Fruit fly (Drosophila melanogaster): ENCODE measurements around the gene LeuRS-m.

The LeuRS-m gene

DNA sequence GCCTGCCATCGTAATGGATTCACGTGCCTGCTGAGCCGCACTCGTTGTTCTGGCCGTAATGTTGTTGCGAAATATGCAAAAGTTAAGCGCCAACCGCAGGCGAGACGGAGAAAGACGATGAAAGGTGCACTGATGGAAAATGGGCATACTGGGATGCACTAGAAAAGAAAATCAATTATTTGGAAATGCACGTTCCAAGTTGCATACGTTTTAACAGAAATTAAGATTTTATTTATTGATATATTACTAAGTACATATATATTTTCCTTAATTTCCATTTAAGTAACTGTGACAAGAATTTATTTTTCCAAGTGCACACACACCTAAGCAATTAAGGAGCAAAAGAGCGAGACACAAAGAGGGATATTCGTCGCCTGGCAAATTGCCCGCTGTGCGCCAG, 9.4 kb downstream of the LeuRS-m start (continued):
- peak; percentile 60 for TF ChIP-seq CG32006 (GFP tag; optimal IDR thresholded peaks at IDR 0.05)
- TF ChIP-seq CG10669 (GFP tag; optimal IDR thresholded peaks at IDR 0.05): no peak
- TF ChIP-seq cyc (GFP tag; optimal IDR thresholded peaks at IDR 0.05): no peak
- TF ChIP-seq CG15336 (GFP tag; IDR thresholded peaks at IDR 0.05): peak; percentile 42; the same call in 1 of the 2 replicates
- TF ChIP-seq CG6792 (GFP tag; optimal IDR thresholded peaks at IDR 0.05): no peak
- no peak for TF ChIP-seq CG8632 (GFP tag; optimal IDR thresholded peaks at IDR 0.05)
- TF ChIP-seq CG6163 (GFP tag; IDR thresholded peaks at IDR 0.05): 0 out of 3 replicates have a peak, but pooled peaks have one; percentile 45
- no peak for TF ChIP-seq CG3032 (tag; optimal IDR thresholded peaks at IDR 0.05)
- no peak for TF ChIP-seq Lpt (GFP tag; optimal IDR thresholded peaks at IDR 0.05)
- no peak for TF ChIP-seq spab (GFP tag; optimal IDR thresholded peaks at IDR 0.05)
- TF ChIP-seq Sox15 (GFP tag; optimal IDR thresholded peaks at IDR 0.05): no peak
- TF ChIP-seq CG8119 (GFP tag; IDR thresholded peaks at IDR 0.05): peak; percentile 43; the same call in 1 of the 3 replicates
- TF ChIP-seq ss (GFP tag; optimal IDR thresholded peaks at IDR 0.05): no peak
- no peak for TF ChIP-seq CG34406 (GFP tag; optimal IDR thresholded peaks at IDR 0.05)
- no peak for TF ChIP-seq CG31627 (GFP tag; optimal IDR thresholded peaks at IDR 0.05)
- peak; percentile 7 for TF ChIP-seq acj6 (GFP tag; optimal IDR thresholded peaks at IDR 0.05)
- no peak for TF ChIP-seq Sox102F (GFP tag; optimal IDR thresholded peaks at IDR 0.05)
- TF ChIP-seq CG1621 (tag; optimal IDR thresholded peaks at IDR 0.05): no peak
- peak; percentile 83 for TF ChIP-seq Eip78C (GFP tag)
- no peak for TF ChIP-seq pdm3 (GFP tag; optimal IDR thresholded peaks at IDR 0.05)
- no peak for TF ChIP-seq CG6808 (GFP tag; optimal IDR thresholded peaks at IDR 0.05)
- no peak for TF ChIP-seq CG6854 (GFP tag; optimal IDR thresholded peaks at IDR 0.05)
- TF ChIP-seq svp (GFP tag): peak; percentile 68

DNA sequence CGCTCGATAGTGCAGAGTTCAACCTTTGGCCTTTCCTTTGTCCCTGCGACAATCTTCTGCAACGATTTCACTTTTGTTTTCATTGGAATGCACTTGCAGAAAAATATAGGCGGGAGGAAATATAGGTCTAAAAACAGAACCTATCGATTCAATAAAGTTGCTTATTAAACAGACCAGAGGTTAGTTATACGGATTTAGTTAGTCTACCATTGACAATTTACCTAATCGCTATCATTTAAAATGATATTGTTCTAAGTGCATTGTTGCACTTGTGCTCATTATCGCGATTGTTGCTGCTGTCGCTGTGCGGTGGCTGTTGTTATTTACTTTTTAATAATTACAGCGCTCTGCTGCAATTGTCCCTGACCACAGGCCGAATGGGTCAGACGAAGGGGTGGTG, 10.7 kb downstream of the LeuRS-m start:
- TF ChIP-seq CG6163 (GFP tag; IDR thresholded peaks at IDR 0.05): peak; percentile 84
- TF ChIP-seq Eip93F (GFP tag; optimal IDR thresholded peaks at IDR 0.05): no peak
- peak; percentile 68 for TF ChIP-seq achi (GFP tag; optimal IDR thresholded peaks at IDR 0.05)
- TF ChIP-seq CG6854 (GFP tag; optimal IDR thresholded peaks at IDR 0.05): no peak
- TF ChIP-seq pdm3 (GFP tag; optimal IDR thresholded peaks at IDR 0.05): peak; percentile 86
- peak; percentile 51 for TF ChIP-seq Met (GFP tag; optimal IDR thresholded peaks at IDR 0.05)
- TF ChIP-seq spab (GFP tag; optimal IDR thresholded peaks at IDR 0.05): peak; percentile 76
- no peak for TF ChIP-seq Sox102F (GFP tag; optimal IDR thresholded peaks at IDR 0.05)
- peak; percentile 61 for TF ChIP-seq CG9139 (GFP tag; optimal IDR thresholded peaks at IDR 0.05)
- TF ChIP-seq CG34406 (GFP tag; optimal IDR thresholded peaks at IDR 0.05): peak; percentile 61
- peak; percentile 34 to 76 for TF ChIP-seq ss (GFP tag; optimal IDR thresholded peaks at IDR 0.05)
- peak; percentile 81 for TF ChIP-seq Eip78C (GFP tag)
- peak; percentile 73 for TF ChIP-seq CG8319 (GFP tag; optimal IDR thresholded peaks at IDR 0.05)
- TF ChIP-seq OdsH (GFP tag; optimal IDR thresholded peaks at IDR 0.05): peak; percentile 59
- peak; percentile 60 for TF ChIP-seq esn (GFP tag; optimal IDR thresholded peaks at IDR 0.05)
- TF ChIP-seq CG7368 (GFP tag; optimal IDR thresholded peaks at IDR 0.05): peak; percentile 67
- TF ChIP-seq CG11294 (GFP tag; IDR thresholded peaks at IDR 0.05): peak; percentile 17; the same call in 1 of the 2 replicates
- peak; percentile 51 for TF ChIP-seq Hr39 (GFP tag; optimal IDR thresholded peaks at IDR 0.05)
- peak; percentile 72 for TF ChIP-seq CG8632 (GFP tag; optimal IDR thresholded peaks at IDR 0.05)
- TF ChIP-seq acj6 (GFP tag; optimal IDR thresholded peaks at IDR 0.05): peak; percentile 70
- TF ChIP-seq Gug (GFP tag; IDR thresholded peaks at IDR 0.05): peak; percentile 48; the same call in 1 of the 2 replicates
- peak; percentile 67 for TF ChIP-seq CG16779 (tag; optimal IDR thresholded peaks at IDR 0.05)
- peak; percentile 83 for TF ChIP-seq CG10669 (GFP tag; optimal IDR thresholded peaks at IDR 0.05)
- TF ChIP-seq vri (GFP tag; optimal IDR thresholded peaks at IDR 0.05): no peak
- no peak for TF ChIP-seq Hr38 (GFP tag; optimal IDR thresholded peaks at IDR 0.05)
- TF ChIP-seq fd59A (GFP tag; optimal IDR thresholded peaks at IDR 0.05): peak; percentile 74
- peak; percentile 68 for TF ChIP-seq net (GFP tag; optimal IDR thresholded peaks at IDR 0.05)
- peak; percentile 82 for TF ChIP-seq CG6808 (GFP tag; optimal IDR thresholded peaks at IDR 0.05)
- TF ChIP-seq topi (GFP tag; optimal IDR thresholded peaks at IDR 0.05): peak; percentile 46
- peak; percentile 45 for TF ChIP-seq lz (GFP tag; optimal IDR thresholded peaks at IDR 0.05)
- peak; percentile 43 to 75 for TF ChIP-seq salr (GFP tag; optimal IDR thresholded peaks at IDR 0.05)
- peak; percentile 81 for TF ChIP-seq dsx (GFP tag; optimal IDR thresholded peaks at IDR 0.05; ENCODE audit: poor library complexity, severe bottlenecking)
- TF ChIP-seq CG6792 (GFP tag; optimal IDR thresholded peaks at IDR 0.05): peak; percentile 76
- peak; percentile 82 for TF ChIP-seq Eip75B (GFP tag; optimal IDR thresholded peaks at IDR 0.05)
- TF ChIP-seq Smox (GFP tag; optimal IDR thresholded peaks at IDR 0.05): peak; percentile 42
- peak; percentile 76 for TF ChIP-seq CG3032 (tag; optimal IDR thresholded peaks at IDR 0.05)
- peak; percentile 57 for TF ChIP-seq cyc (GFP tag; optimal IDR thresholded peaks at IDR 0.05)
- TF ChIP-seq Ets21C (GFP tag; optimal IDR thresholded peaks at IDR 0.05): peak; percentile 23
- peak; percentile 67 for TF ChIP-seq CG11762 (GFP tag; optimal IDR thresholded peaks at IDR 0.05; ENCODE audit: insufficient read depth)
- peak; percentile 57 for TF ChIP-seq Sox15 (GFP tag; optimal IDR thresholded peaks at IDR 0.05)
- peak; percentile 35 for TF ChIP-seq Lpt (GFP tag; optimal IDR thresholded peaks at IDR 0.05)
